Fruit fly (Drosophila melanogaster) whole organism, embryonic: ENCODE measurements around the gene Cpr65Av.

Source experiments
- B-H1 ChIP-seq: fragments of 200-800 bp; sonication (Bioruptor generic); IDR thresholded peaks from 3 replicates; pipeline ENCODE4 v1.3.6; 2022; ENCODE audit warnings: missing biosample characterization, missing genetic modification characterization
- CG18619 ChIP-seq: fragments of 200-800 bp; sonication (Bioruptor generic); optimal IDR thresholded peaks from 3 replicates; lab custom pipeline; 2017; ENCODE audit warnings: missing biosample characterization, mild to moderate bottlenecking, missing genetic modification characterization
- CG3065 ChIP-seq: fragments of 200-800 bp; sonication (Bioruptor generic); optimal IDR thresholded peaks from 2 replicates; lab custom pipeline; 2016; ENCODE audit warnings: missing biosample characterization, missing genetic modification characterization
- CG32532 ChIP-seq: fragments of 200-800 bp; sonication (Bioruptor generic); IDR thresholded peaks from 2 replicates; pipeline ENCODE4 v1.3.6; 2022; ENCODE audit warnings: missing biosample characterization, missing genetic modification characterization
- CG4404 ChIP-seq: fragments of 200-800 bp; sonication (Bioruptor generic); IDR thresholded peaks from 2 replicates; pipeline ENCODE4 v1.3.6; 2022; ENCODE audit warnings: missing biosample characterization, missing genetic modification characterization
- CG6175 ChIP-seq: fragments of 200-800 bp; sonication (Bioruptor generic); IDR thresholded peaks from 3 replicates; pipeline ENCODE4 v1.3.6; 2022; ENCODE audit warnings: missing biosample characterization, missing genetic modification characterization
- CG6765 ChIP-seq: fragments of 200-800 bp; sonication (Bioruptor generic); optimal IDR thresholded peaks from 3 replicates; lab custom pipeline; 2017; ENCODE audit warnings: missing biosample characterization, mild to moderate bottlenecking, missing genetic modification characterization
- CG8944 ChIP-seq: fragments of 200-800 bp; sonication (Bioruptor generic); optimal IDR thresholded peaks from 3 replicates; lab custom pipeline; 2016; ENCODE audit warnings: missing biosample characterization, missing genetic modification characterization
- CG9727 ChIP-seq: fragments of 200-800 bp; sonication (Bioruptor generic); optimal IDR thresholded peaks from 3 replicates; lab custom pipeline; 2017; ENCODE audit warnings: missing biosample characterization, mild to moderate bottlenecking, missing genetic modification characterization
- Dbx ChIP-seq: fragments of 200-800 bp; sonication (Bioruptor generic); IDR thresholded peaks from 3 replicates; pipeline ENCODE4 v1.3.6; 2022; ENCODE audit warnings: missing biosample characterization, missing genetic modification characterization
- Dll ChIP-seq: fragments of 200-800 bp; sonication (Bioruptor generic); IDR thresholded peaks from 4 replicates; pipeline ENCODE4 v1.3.6; 2022; ENCODE audit warnings: missing biosample characterization, missing genetic modification characterization; ENCODE audit not compliant: partially characterized antibody
- Doc3 ChIP-seq: fragments of 200-800 bp; sonication (Bioruptor generic); IDR thresholded peaks from 3 replicates; pipeline ENCODE4 v1.3.6; 2022; ENCODE audit warnings: missing biosample characterization, missing genetic modification characterization; ENCODE audit not compliant: partially characterized antibody
- GATAe ChIP-seq: fragments of 200-800 bp; sonication (Bioruptor generic); conservative IDR thresholded peaks from 2 replicates; pipeline ENCODE4 v1.3.6; 2022; ENCODE audit warnings: missing biosample characterization, missing genetic modification characterization
- HHEX ChIP-seq: fragments of 200-800 bp; sonication (Bioruptor generic); optimal IDR thresholded peaks from 3 replicates; lab custom pipeline; 2017; ENCODE audit warnings: missing biosample characterization, mild to moderate bottlenecking, missing genetic modification characterization, missing genetic modification reagents
- Hsf ChIP-seq: fragments of 200-800 bp; sonication (Bioruptor generic); optimal IDR thresholded peaks from 3 replicates; lab custom pipeline; 2016; ENCODE audit warnings: missing biosample characterization, missing genetic modification characterization
- MBD-R2 ChIP-seq: fragments of 200-800 bp; sonication (Bioruptor generic); IDR thresholded peaks from 2 replicates; pipeline ENCODE4 v1.3.6; 2022; ENCODE audit warnings: missing biosample characterization, missing genetic modification characterization
- MTF-1 ChIP-seq: fragments of 200-800 bp; sonication (Bioruptor generic); optimal IDR thresholded peaks from 2 replicates; lab custom pipeline; 2018; ENCODE audit warnings: missing biosample characterization, mild to moderate bottlenecking, missing genetic modification characterization, borderline replicate concordance
- NC2α ChIP-seq: fragments of 200-800 bp; sonication (Bioruptor generic); optimal IDR thresholded peaks from 2 replicates; lab custom pipeline; 2016; ENCODE audit warnings: missing biosample characterization, missing genetic modification characterization
- NC2β ChIP-seq: fragments of 200-800 bp; sonication (Bioruptor generic); optimal IDR thresholded peaks from 2 replicates; lab custom pipeline; 2016; ENCODE audit warnings: missing biosample characterization, missing genetic modification characterization
- NFAT ChIP-seq: fragments of 200-800 bp; sonication (Bioruptor generic); IDR thresholded peaks from 2 replicates; pipeline ENCODE4 v1.3.6; 2022; ENCODE audit warnings: missing biosample characterization, missing genetic modification characterization
- Nf-YC ChIP-seq: fragments of 200-800 bp; optimal IDR thresholded peaks from 3 replicates; lab custom pipeline; 2019; ENCODE audit warnings: missing biosample characterization, mild to moderate bottlenecking, missing genetic modification characterization, moderate library complexity
- NfI ChIP-seq: fragments of 200-800 bp; sonication (Bioruptor generic); optimal IDR thresholded peaks from 3 replicates; lab custom pipeline; 2018; ENCODE audit warnings: missing biosample characterization, mild to moderate bottlenecking, missing genetic modification characterization, moderate library complexity
- Oaz ChIP-seq: fragments of 200-800 bp; sonication (Bioruptor generic); IDR thresholded peaks from 2 replicates; pipeline ENCODE4 v1.3.6; 2022; ENCODE audit warnings: missing biosample characterization, missing genetic modification characterization
- Rx ChIP-seq: fragments of 200-800 bp; sonication (Bioruptor generic); IDR thresholded peaks from 2 replicates; pipeline ENCODE4 v1.3.6; 2022; ENCODE audit warnings: missing biosample characterization, missing genetic modification characterization
- Usf ChIP-seq: fragments of 200-800 bp; sonication (Bioruptor generic); optimal IDR thresholded peaks from 2 replicates; lab custom pipeline; 2017; ENCODE audit warnings: missing genotype, missing biosample characterization, missing genetic modification characterization
- ac ChIP-seq: fragments of 200-800 bp; sonication (Bioruptor generic); optimal IDR thresholded peaks from 3 replicates; lab custom pipeline; 2017; ENCODE audit warnings: missing biosample characterization, mild to moderate bottlenecking, missing genetic modification characterization
- bbx ChIP-seq: fragments of 200-800 bp; sonication (Bioruptor generic); IDR thresholded peaks from 2 replicates; pipeline ENCODE4 v1.3.6; 2022; ENCODE audit warnings: missing biosample characterization, missing genetic modification characterization; ENCODE audit not compliant: partially characterized antibody
- caup ChIP-seq: fragments of 200-800 bp; sonication (Bioruptor generic); optimal IDR thresholded peaks from 3 replicates; lab custom pipeline; 2017; ENCODE audit warnings: missing biosample characterization, mild to moderate bottlenecking, missing genetic modification characterization, moderate library complexity; ENCODE audit not compliant: severe bottlenecking
- chm ChIP-seq: fragments of 200-800 bp; sonication (Bioruptor generic); IDR thresholded peaks from 2 replicates; pipeline ENCODE4 v1.3.6; 2022; ENCODE audit warnings: missing biosample characterization, missing genetic modification characterization
- ewg ChIP-seq: fragments of 200-800 bp; sonication (Bioruptor generic); optimal IDR thresholded peaks from 3 replicates; lab custom pipeline; 2017; ENCODE audit warnings: mild to moderate bottlenecking, missing biosample characterization, missing genetic modification reagents, missing genetic modification characterization
- fd102C ChIP-seq: fragments of 200-800 bp; sonication (Bioruptor generic); optimal IDR thresholded peaks from 2 replicates; lab custom pipeline; 2018; ENCODE audit warnings: missing biosample characterization, mild to moderate bottlenecking, missing genetic modification characterization, moderate library complexity
- grau ChIP-seq: fragments of 200-800 bp; optimal IDR thresholded peaks from 3 replicates; lab custom pipeline; 2019; ENCODE audit warnings: missing biosample characterization, mild to moderate bottlenecking, missing genetic modification characterization, moderate library complexity
- gsb-n ChIP-seq: fragments of 200-800 bp; sonication (Bioruptor generic); optimal IDR thresholded peaks from 3 replicates; lab custom pipeline; 2018; ENCODE audit warnings: missing biosample characterization, mild to moderate bottlenecking, missing genetic modification characterization
- hb ChIP-seq: fragments of 200-800 bp; sonication (Bioruptor generic); IDR thresholded peaks from 3 replicates; pipeline ENCODE4 v1.3.6; 2022; ENCODE audit warnings: missing biosample characterization, missing genetic modification characterization; ENCODE audit not compliant: partially characterized antibody
- her ChIP-seq: fragments of 200-800 bp; sonication (Bioruptor generic); optimal IDR thresholded peaks from 2 replicates; lab custom pipeline; 2016; ENCODE audit warnings: missing biosample characterization, missing genetic modification characterization
- hth ChIP-seq: fragments of >200 bp; optimal IDR thresholded peaks from 2 replicates; lab custom pipeline; 2017; ENCODE audit warnings: inconsistent platforms
- mirr ChIP-seq: fragments of 200-800 bp; sonication (Bioruptor generic); optimal IDR thresholded peaks from 3 replicates; lab custom pipeline; 2018; ENCODE audit warnings: missing biosample characterization, mild to moderate bottlenecking, missing genetic modification characterization
- nau ChIP-seq: fragments of 200-800 bp; sonication (Bioruptor generic); optimal IDR thresholded peaks from 3 replicates; lab custom pipeline; 2017; ENCODE audit warnings: missing biosample characterization, mild to moderate bottlenecking, missing genetic modification characterization, missing genetic modification reagents
- nom ChIP-seq: fragments of 200-800 bp; sonication (Bioruptor generic); optimal IDR thresholded peaks from 2 replicates; lab custom pipeline; 2017; ENCODE audit warnings: missing biosample characterization, missing genetic modification characterization, mild to moderate bottlenecking, moderate library complexity, missing genetic modification reagents
- schlank ChIP-seq: fragments of 200-800 bp; sonication (Bioruptor generic); optimal IDR thresholded peaks from 2 replicates; lab custom pipeline; 2018; ENCODE audit warnings: missing biosample characterization, mild to moderate bottlenecking, missing genetic modification characterization
- sim ChIP-seq: fragments of 200-800 bp; sonication (Bioruptor generic); IDR thresholded peaks from 2 replicates; pipeline ENCODE4 v1.3.6; 2022; ENCODE audit warnings: missing biosample characterization, missing genetic modification characterization
- so ChIP-seq: fragments of 200-800 bp; sonication (Bioruptor generic); IDR thresholded peaks from 3 replicates; pipeline ENCODE4 v1.3.6; 2022; ENCODE audit warnings: missing biosample characterization, missing genetic modification characterization
- sug ChIP-seq: fragments of 200-800 bp; optimal IDR thresholded peaks from 2 replicates; lab custom pipeline; 2019; ENCODE audit warnings: missing biosample characterization, mild to moderate bottlenecking, missing genetic modification characterization, moderate library complexity
- tll ChIP-seq, 2 experiments: fragments of 200-800 bp in 1 of 2; fragments of >200 bp in 1 of 2; sonication (Bioruptor generic) in 1 of 2; optimal IDR thresholded peaks; 2 replicates each; lab custom pipeline; 2017 to 2019; ENCODE audit warnings: missing biosample characterization in 2 of 2, missing genetic modification characterization in 2 of 2, mild to moderate bottlenecking in 1 of 2, moderate library complexity in 1 of 2
- tna ChIP-seq: fragments of 200-800 bp; sonication (Bioruptor generic); IDR thresholded peaks from 2 replicates; pipeline ENCODE4 v1.3.6; 2022; ENCODE audit warnings: missing biosample characterization, missing genetic modification characterization; ENCODE audit not compliant: partially characterized antibody
- trh ChIP-seq: fragments of 200-800 bp; sonication (Bioruptor generic); optimal IDR thresholded peaks from 2 replicates; lab custom pipeline; 2016; ENCODE audit warnings: missing biosample characterization, missing genetic modification characterization
- ttk ChIP-seq: fragments of 200-800 bp; sonication (Bioruptor generic); IDR thresholded peaks from 2 replicates; pipeline ENCODE4 v2.1.2; 2022; ENCODE audit warnings: missing biosample characterization, missing genetic modification characterization
- unc-4 ChIP-seq: fragments of 200-800 bp; sonication (Bioruptor generic); IDR thresholded peaks from 2 replicates; pipeline ENCODE4 v1.3.6; 2022; ENCODE audit warnings: missing biosample characterization, missing genetic modification characterization; ENCODE audit not compliant: partially characterized antibody
- vfl ChIP-seq: fragments of 200-800 bp; sonication (Bioruptor generic); optimal IDR thresholded peaks from 2 replicates; lab custom pipeline; 2016; ENCODE audit warnings: missing biosample characterization, missing genetic modification characterization

Cpr65Av gene

dm6 chr3L:6184884-6185438 is 45.2 kb upstream of the Cpr65Av start, which contains the start of the genes D19B and CG43293 (continued):
- TF ChIP-seq tll (GFP tag; optimal IDR thresholded peaks at IDR 0.05; lab: Kevin White, UChicago) (peak in 1 of 2 experiments; percentile 76), nau (GFP tag; lab: Kevin White, UChicago) (no peak), chm (GFP tag; lab: Robert Waterston, UW) (peak; percentile 97), MBD-R2 (GFP tag; lab: Robert Waterston, UW) (peak; percentile 98), schlank (peak; percentile 80), CG6175 (GFP tag; lab: Robert Waterston, UW) (peak; percentile 86; the same call in 2 of the 3 replicates), CG32532 (GFP tag; lab: Robert Waterston, UW) (peak; percentile 97), Doc3 (GFP tag; lab: Robert Waterston, UW) (no peak), Rx (GFP tag; lab: Robert Waterston, UW) (peak; percentile 84), CG8944 (GFP tag; lab: Kevin White, UChicago) (peak; percentile 88), HHEX (peak; percentile 84), fd102C (GFP tag; lab: Kevin White, UChicago) (peak; percentile 12), ac (GFP tag; lab: Kevin White, UChicago) (peak; percentile 28), caup (peak; percentile 88), B-H1 (GFP tag; lab: Robert Waterston, UW) (peak; percentile 89), hb (GFP tag; lab: Robert Waterston, UW) (no peak), tna (GFP tag; lab: Robert Waterston, UW) (peak; percentile 59; the same call in 1 of the 2 replicates), ttk (GFP tag; lab: Robert Waterston, UW) (peak; percentile 67), sim (peak; percentile 69), sug (tag; lab: Kevin White, UChicago) (peak; percentile 80), MTF-1 (GFP tag; lab: Kevin White, UChicago) (peak; percentile 82), gsb-n (tag; lab: Kevin White, UChicago) (peak; percentile 82), CG9727 (peak; percentile 86), mirr (peak; percentile 79), trh (GFP tag; lab: Kevin White, UChicago) (peak; percentile 83), grau (tag; lab: Kevin White, UChicago) (peak; percentile 85), bbx (peak; percentile 77), CG6765 (GFP tag; lab: Kevin White, UChicago) (peak; percentile 81), so (GFP tag; lab: Robert Waterston, UW) (peak; percentile 81), Dll (GFP tag; lab: Robert Waterston, UW) (peak; percentile 65; the same call in 2 of the 4 replicates), GATAe (GFP tag; lab: Robert Waterston, UW) (no peak; the same call in 1 of the 2 replicates), NC2β (GFP tag; lab: Kevin White, UChicago) (peak; percentile 78), NfI (GFP tag; lab: Kevin White, UChicago) (peak; percentile 91), ewg (GFP tag; lab: Kevin White, UChicago) (peak; percentile 90), hth (lab: Kevin White, UChicago) (no peak), CG18619 (GFP tag; lab: Kevin White, UChicago) (peak; percentile 87), Hsf (GFP tag; lab: Kevin White, UChicago) (peak; percentile 86), unc-4 (GFP tag; lab: Robert Waterston, UW) (peak; percentile 57; the same call in 1 of the 2 replicates), Dbx (GFP tag; lab: Robert Waterston, UW) (peak; percentile 90), NFAT (peak; percentile 96), vfl (peak; percentile 87), nom (GFP tag; lab: Kevin White, UChicago) (peak; percentile 80), CG4404 (GFP tag; lab: Robert Waterston, UW) (peak; percentile 73), CG3065 (GFP tag; lab: Kevin White, UChicago) (peak; percentile 90), Usf (GFP tag; lab: Kevin White, UChicago) (peak; percentile 72), her (peak; percentile 88), NC2α (peak; percentile 45), Nf-YC (peak; percentile 72), Oaz (GFP tag; lab: Robert Waterston, UW) (peak; percentile 66)
